Worm (Caenorhabditis elegans) whole organism, L1 larva: ENCODE data around the gene twk-12.

Source experiments
- dpl-1 ChIP-seq, 3 experiments: fragments of 150-350 bp in 2 of 3; sonication (generic microtip) in 1 of 3; optimal IDR thresholded peaks; 2 replicates each; lab custom pipeline; 2014 to 2017; ENCODE audit warnings: missing biosample characterization in 3 of 3, missing genetic modification characterization in 3 of 3, missing genetic modification reagents in 3 of 3
- elt-2 ChIP-seq: sonication (generic microtip); optimal IDR thresholded peaks from 2 replicates; lab custom pipeline; 2016; ENCODE audit warnings: missing genetic modification characterization, mild to moderate bottlenecking, inconsistent platforms, missing compliant biosample characterization, missing genetic modification reagents
- fkh-10 ChIP-seq: sonication (generic microtip); optimal IDR thresholded peaks from 2 replicates; lab custom pipeline; 2017; ENCODE audit warnings: missing biosample characterization, missing genetic modification reagents, missing genetic modification characterization
- fos-1 ChIP-seq: fragments of 150-350 bp; optimal IDR thresholded peaks from 2 replicates; lab custom pipeline; 2014; ENCODE audit warnings: missing biosample characterization, missing genetic modification characterization
- grh-1 ChIP-seq: fragments of 200-800 bp; sonication (Bioruptor generic); IDR thresholded peaks from 2 replicates; pipeline ENCODE4 v1.3.6; 2022; ENCODE audit warnings: missing genetic modification reagents, missing genetic modification characterization, missing compliant biosample characterization
- lin-14 ChIP-seq: fragments of 200-800 bp; sonication (Bioruptor generic); optimal IDR thresholded peaks from 2 replicates; lab custom pipeline; 2018; ENCODE audit warnings: mild to moderate bottlenecking, missing genetic modification characterization, moderate library complexity, missing compliant biosample characterization
- mdl-1 ChIP-seq, 2 experiments: fragments of 150-350 bp; optimal IDR thresholded peaks; 2 replicates each; lab custom pipeline; 2014 to 2017; ENCODE audit warnings: missing biosample characterization in 2 of 2, missing genetic modification characterization in 2 of 2, inconsistent platforms in 1 of 2
- nhr-19 ChIP-seq: fragments of 200-800 bp; sonication (Bioruptor generic); conservative IDR thresholded peaks from 2 replicates; pipeline ENCODE4 v1.3.6; 2022; ENCODE audit warnings: missing genetic modification characterization, missing compliant biosample characterization
- nhr-237 ChIP-seq: fragments of 150-350 bp; optimal IDR thresholded peaks from 2 replicates; lab custom pipeline; 2014; ENCODE audit warnings: missing biosample characterization, missing genetic modification characterization
- unc-62 ChIP-seq: fragments of 150-350 bp; optimal IDR thresholded peaks from 2 replicates; lab custom pipeline; 2014; ENCODE audit warnings: missing biosample characterization, missing genetic modification reagents, missing genetic modification characterization
- zip-4 ChIP-seq: fragments of 200-800 bp; sonication (Bioruptor generic); optimal IDR thresholded peaks from 2 replicates; lab custom pipeline; 2018; ENCODE audit warnings: mild to moderate bottlenecking, missing genetic modification characterization, moderate library complexity, missing compliant biosample characterization
- ztf-11 ChIP-seq, 2 experiments: sonication (generic microtip); optimal IDR thresholded peaks; 2 replicates each; lab custom pipeline; 2016 to 2017; ENCODE audit warnings: missing genetic modification characterization in 2 of 2, missing biosample characterization in 1 of 2, missing compliant biosample characterization in 1 of 2
- ztf-4 ChIP-seq: fragments of 150-350 bp; optimal IDR thresholded peaks from 2 replicates; lab custom pipeline; 2014; ENCODE audit warnings: missing biosample characterization, missing genetic modification characterization

DNA sequence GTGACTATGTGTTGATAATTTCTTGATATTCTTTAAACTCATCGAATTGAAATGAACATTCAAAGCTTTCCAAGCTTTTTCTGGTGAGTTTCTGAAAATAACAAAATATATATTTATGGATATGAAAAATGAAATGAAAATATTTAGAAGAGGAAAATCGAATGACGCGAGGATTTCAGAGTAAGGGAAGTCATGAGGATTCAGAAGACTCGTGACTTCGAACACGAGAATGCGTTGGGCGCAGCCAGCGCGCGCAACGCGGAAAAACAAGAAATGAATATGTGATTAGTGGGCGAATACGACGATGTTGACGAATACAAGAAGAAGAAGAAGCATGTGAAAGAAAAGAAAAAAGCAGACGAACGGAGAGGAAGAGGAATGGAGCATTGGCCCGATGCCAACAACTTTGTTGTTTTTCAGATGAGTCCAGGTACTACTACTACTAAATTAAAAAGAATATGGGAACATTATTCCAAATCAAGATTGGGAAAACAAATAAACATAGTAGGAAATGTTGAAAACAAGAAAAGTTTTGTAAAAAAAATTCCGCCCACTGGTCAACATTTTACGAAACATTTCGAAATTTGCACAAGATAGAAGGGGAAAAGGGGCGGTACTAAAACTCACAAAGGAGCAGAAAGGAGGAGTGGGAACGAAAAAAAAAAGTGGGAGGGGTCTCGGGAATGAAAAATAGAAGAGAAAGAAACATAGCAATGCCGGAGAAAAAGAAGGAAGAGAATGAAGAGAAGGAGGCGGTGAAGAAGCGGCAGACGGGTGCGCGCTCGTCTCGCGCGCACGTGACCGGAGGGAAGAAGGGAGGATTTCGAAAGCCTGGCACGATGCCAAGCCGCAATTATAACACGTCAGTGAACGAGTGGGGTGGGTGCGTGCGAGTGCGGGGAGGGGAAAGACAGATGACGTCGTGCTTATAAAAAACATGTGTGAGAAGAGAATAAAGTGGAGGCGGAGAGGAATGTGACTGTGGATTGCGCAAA is 48.1 kb downstream of the twk-12 start:
- TF ChIP-seq fkh-10 (GFP tag; lab: Kevin White, UChicago) (peak; percentile 94), lin-14 (GFP tag; lab: Kevin White, UChicago) (peak; percentile 100), nhr-237 (tag; lab: Kevin White, UChicago) (peak; percentile 67), fos-1 (tag; lab: Kevin White, UChicago) (peak; percentile 44), ztf-11 (tag; optimal IDR thresholded peaks at IDR 0.05; lab: Kevin White, UChicago) (peak in 1 of 2 experiments; percentile 83), unc-62 (GFP tag; lab: Kevin White, UChicago) (peak; percentile 30), mdl-1 (tag; optimal IDR thresholded peaks at IDR 0.05; lab: Kevin White, UChicago) (peak; percentile 88 to 98), zip-4 (peak; percentile 89), nhr-19 (GFP tag; lab: Robert Waterston, UW) (peak; percentile 96), grh-1 (GFP tag; lab: Robert Waterston, UW) (peak; percentile 93), elt-2 (peak; percentile 29), dpl-1 (GFP tag; optimal IDR thresholded peaks at IDR 0.05; lab: Kevin White, UChicago) (peak; percentile 46 to 62 (median 60)), ztf-4 (tag; lab: Kevin White, UChicago) (peak; percentile 91)
